Fruit fly (Drosophila melanogaster) whole organism, embryonic: ENCODE measurements around the gene Tyler.

ENCODE experiments used
- Bdp1 ChIP-seq: fragments of 200-800 bp; sonication (Bioruptor generic); optimal IDR thresholded peaks from 3 replicates; lab custom pipeline; 2016; ENCODE audit warnings: missing biosample characterization, missing genetic modification characterization
- Bgb ChIP-seq: fragments of 200-800 bp; sonication (Bioruptor generic); IDR thresholded peaks from 2 replicates; pipeline ENCODE4 v1.3.6; 2022; ENCODE audit warnings: missing biosample characterization, missing genetic modification characterization; ENCODE audit not compliant: partially characterized antibody
- Blimp-1 ChIP-seq: fragments of 200-800 bp; sonication (Bioruptor generic); optimal IDR thresholded peaks from 3 replicates; lab custom pipeline; 2018; ENCODE audit warnings: missing biosample characterization, missing genetic modification characterization, mild to moderate bottlenecking, moderate library complexity, missing genetic modification reagents
- BtbVII ChIP-seq: fragments of 200-800 bp; sonication (Bioruptor generic); optimal IDR thresholded peaks from 3 replicates; lab custom pipeline; 2017; ENCODE audit warnings: missing biosample characterization, mild to moderate bottlenecking, missing genetic modification characterization
- CG1024 ChIP-seq: fragments of 200-800 bp; sonication (Bioruptor generic); IDR thresholded peaks from 2 replicates; pipeline ENCODE4 v1.3.6; 2022; ENCODE audit warnings: missing biosample characterization, missing genetic modification characterization
- CG10431 ChIP-seq: fragments of 200-800 bp; sonication (Bioruptor generic); optimal IDR thresholded peaks from 3 replicates; lab custom pipeline; 2018; ENCODE audit warnings: missing biosample characterization, mild to moderate bottlenecking, missing genetic modification characterization
- CG10462 ChIP-seq: fragments of 200-800 bp; sonication (Bioruptor generic); optimal IDR thresholded peaks from 2 replicates; lab custom pipeline; 2016; ENCODE audit warnings: missing biosample characterization, missing genetic modification characterization
- CG11456 ChIP-seq: fragments of 200-800 bp; sonication (Bioruptor generic); IDR thresholded peaks from 3 replicates; pipeline ENCODE4 v1.3.6; 2022; ENCODE audit warnings: missing biosample characterization, missing genetic modification characterization
- CG11695 ChIP-seq: fragments of 200-800 bp; sonication (Bioruptor generic); IDR thresholded peaks from 3 replicates; pipeline ENCODE4 v1.3.6; 2022; ENCODE audit warnings: missing biosample characterization, missing genetic modification characterization
- CG11696 ChIP-seq: fragments of 200-800 bp; sonication (Bioruptor generic); IDR thresholded peaks from 2 replicates; pipeline ENCODE4 v1.3.6; 2022; ENCODE audit warnings: missing biosample characterization, missing genetic modification characterization
- CG12071 ChIP-seq: fragments of 200-800 bp; sonication (Bioruptor generic); optimal IDR thresholded peaks from 3 replicates; lab custom pipeline; 2018; ENCODE audit warnings: missing biosample characterization, mild to moderate bottlenecking, missing genetic modification characterization
- CG13775 ChIP-seq: fragments of 200-800 bp; sonication (Bioruptor generic); optimal IDR thresholded peaks from 3 replicates; lab custom pipeline; 2017; ENCODE audit warnings: missing biosample characterization, mild to moderate bottlenecking, missing genetic modification characterization
- CG14965 ChIP-seq: fragments of 200-800 bp; sonication (Bioruptor generic); optimal IDR thresholded peaks from 2 replicates; lab custom pipeline; 2016; ENCODE audit warnings: missing biosample characterization, missing genetic modification characterization, borderline replicate concordance
- CG15073 ChIP-seq: fragments of 200-800 bp; sonication (Bioruptor generic); optimal IDR thresholded peaks from 2 replicates; lab custom pipeline; 2016; ENCODE audit warnings: missing biosample characterization, missing genetic modification characterization
- CG15696 ChIP-seq: fragments of 200-800 bp; sonication (Bioruptor generic); optimal IDR thresholded peaks from 2 replicates; lab custom pipeline; 2019; ENCODE audit warnings: missing biosample characterization, mild to moderate bottlenecking, missing genetic modification characterization, moderate library complexity
- CG2199 ChIP-seq: fragments of 200-800 bp; sonication (Bioruptor generic); IDR thresholded peaks from 3 replicates; pipeline ENCODE4 v1.3.6; 2022; ENCODE audit warnings: missing biosample characterization, missing genetic modification characterization
- CG30020 ChIP-seq: fragments of 200-800 bp; optimal IDR thresholded peaks from 2 replicates; lab custom pipeline; 2019; ENCODE audit warnings: missing biosample characterization, mild to moderate bottlenecking, missing genetic modification characterization, moderate library complexity
- CG3281 ChIP-seq: fragments of 200-800 bp; sonication (Bioruptor generic); optimal IDR thresholded peaks from 3 replicates; lab custom pipeline; 2017; ENCODE audit warnings: missing biosample characterization, mild to moderate bottlenecking, missing genetic modification characterization
- CG3995 ChIP-seq: fragments of 200-800 bp; sonication (Bioruptor generic); optimal IDR thresholded peaks from 3 replicates; lab custom pipeline; 2016; ENCODE audit warnings: missing biosample characterization, missing genetic modification characterization
- CG4617 ChIP-seq: fragments of 200-800 bp; sonication (Bioruptor generic); optimal IDR thresholded peaks from 3 replicates; lab custom pipeline; 2016; ENCODE audit warnings: missing biosample characterization, missing genetic modification characterization, borderline replicate concordance
- CG6254 ChIP-seq: fragments of 200-800 bp; sonication (Bioruptor generic); optimal IDR thresholded peaks from 3 replicates; lab custom pipeline; 2017; ENCODE audit warnings: mild to moderate bottlenecking, missing biosample characterization, missing genetic modification reagents, missing genetic modification characterization
- CG8089 ChIP-seq: fragments of 200-800 bp; sonication (Bioruptor generic); optimal IDR thresholded peaks from 3 replicates; lab custom pipeline; 2016; ENCODE audit warnings: missing biosample characterization, missing genetic modification characterization
- CG8290 ChIP-seq, 3 experiments: fragments of 200-800 bp; sonication (Bioruptor generic); optimal IDR thresholded peaks; 2 replicates each; lab custom pipeline; 2016 to 2019; ENCODE audit warnings: missing biosample characterization in 3 of 3, missing genetic modification characterization in 3 of 3, mild to moderate bottlenecking in 2 of 3, moderate library complexity in 1 of 3
- CG8359 ChIP-seq: fragments of 200-800 bp; sonication (Bioruptor generic); optimal IDR thresholded peaks from 2 replicates; lab custom pipeline; 2017; ENCODE audit warnings: missing biosample characterization, mild to moderate bottlenecking, missing genetic modification characterization, borderline replicate concordance
- CG9797 ChIP-seq: fragments of 200-800 bp; sonication (Bioruptor generic); optimal IDR thresholded peaks from 3 replicates; lab custom pipeline; 2018; ENCODE audit warnings: missing biosample characterization, mild to moderate bottlenecking, missing genetic modification characterization
- Chrac-16 ChIP-seq: fragments of 200-800 bp; sonication (Bioruptor generic); optimal IDR thresholded peaks from 3 replicates; lab custom pipeline; 2016; ENCODE audit warnings: missing biosample characterization, missing genetic modification characterization
- CkIIα-i1 ChIP-seq: fragments of 200-800 bp; sonication (Bioruptor generic); IDR thresholded peaks from 2 replicates; pipeline ENCODE4 v1.3.6; 2022; ENCODE audit warnings: missing biosample characterization, missing genetic modification characterization
- Dek ChIP-seq: fragments of 200-800 bp; sonication (Bioruptor generic); optimal IDR thresholded peaks from 3 replicates; lab custom pipeline; 2019; ENCODE audit warnings: missing biosample characterization, mild to moderate bottlenecking, missing genetic modification characterization, moderate library complexity
- Dp ChIP-seq: fragments of 200-800 bp; sonication (Bioruptor generic); optimal IDR thresholded peaks from 2 replicates; lab custom pipeline; 2018; ENCODE audit warnings: missing biosample characterization, mild to moderate bottlenecking, missing genetic modification characterization, moderate library complexity
- E2f1 ChIP-seq: fragments of 200-800 bp; sonication (Bioruptor generic); IDR thresholded peaks from 2 replicates; pipeline ENCODE4 v1.3.6; 2022; ENCODE audit warnings: missing biosample characterization, missing genetic modification characterization
- Ets65A ChIP-seq: fragments of 200-800 bp; sonication (Bioruptor generic); peaks from one replicate; lab custom pipeline; 2016; ENCODE audit warnings: missing biosample characterization, missing genetic modification characterization
- GATAe ChIP-seq: fragments of 200-800 bp; sonication (Bioruptor generic); conservative IDR thresholded peaks from 2 replicates; pipeline ENCODE4 v1.3.6; 2022; ENCODE audit warnings: missing biosample characterization, missing genetic modification characterization
- HLH4C ChIP-seq: fragments of 200-800 bp; sonication (Bioruptor generic); IDR thresholded peaks from 3 replicates; pipeline ENCODE4 v1.3.6; 2022; ENCODE audit warnings: missing biosample characterization, missing genetic modification characterization; ENCODE audit not compliant: partially characterized antibody
- Poxn ChIP-seq: fragments of 200-800 bp; sonication (Bioruptor generic); IDR thresholded peaks from 2 replicates; pipeline ENCODE4 v1.3.6; 2022; ENCODE audit warnings: missing biosample characterization, missing genetic modification characterization
- Sin3A ChIP-seq: fragments of >200 bp; optimal IDR thresholded peaks from 2 replicates; lab custom pipeline; 2018
- Spps ChIP-seq: fragments of 200-800 bp; sonication (Bioruptor generic); optimal IDR thresholded peaks from 2 replicates; lab custom pipeline; 2018; ENCODE audit warnings: missing biosample characterization, mild to moderate bottlenecking, missing genetic modification characterization
- Taf1 ChIP-seq: fragments of 200-800 bp; sonication (Bioruptor generic); IDR thresholded peaks from 2 replicates; pipeline ENCODE4 v1.3.6; 2022; ENCODE audit warnings: missing biosample characterization, missing genetic modification characterization
- ara ChIP-seq: fragments of 200-800 bp; sonication (Bioruptor generic); IDR thresholded peaks from 2 replicates; pipeline ENCODE4 v1.3.6; 2022; ENCODE audit warnings: missing biosample characterization, missing genetic modification characterization
- bcd ChIP-seq: fragments of 200-800 bp; sonication (Bioruptor generic); optimal IDR thresholded peaks from 2 replicates; lab custom pipeline; 2017; ENCODE audit warnings: missing biosample characterization, mild to moderate bottlenecking, missing genetic modification characterization
- crp ChIP-seq, 2 experiments: fragments of 200-800 bp; sonication (Bioruptor generic); optimal IDR thresholded peaks; 2 replicates in 1 of 2; 3 replicates in 1 of 2; lab custom pipeline; 2017; ENCODE audit warnings: missing biosample characterization in 2 of 2, missing genetic modification characterization in 2 of 2, mild to moderate bottlenecking in 1 of 2, moderate library complexity in 1 of 2
- dan ChIP-seq: fragments of 200-800 bp; sonication (Bioruptor generic); IDR thresholded peaks from 2 replicates; pipeline ENCODE4 v1.3.6; 2022; ENCODE audit warnings: missing biosample characterization, missing genetic modification characterization
- esg ChIP-seq: fragments of 200-800 bp; sonication (Bioruptor generic); conservative IDR thresholded peaks from 2 replicates; pipeline ENCODE4 v1.3.6; 2022; ENCODE audit warnings: missing biosample characterization, missing genetic modification characterization
- lov ChIP-seq, 2 experiments: fragments of 200-800 bp in 1 of 2; fragments of >200 bp in 1 of 2; sonication (Bioruptor generic) in 1 of 2; IDR thresholded peaks in 1 of 2; optimal IDR thresholded peaks in 1 of 2; 2 replicates in 1 of 2; 3 replicates in 1 of 2; pipeline versions ENCODE4 v1.3.6 to Lab custom; 2017 to 2022; ENCODE audit warnings: missing biosample characterization in 1 of 2, missing genetic modification characterization in 1 of 2
- mirr ChIP-seq: fragments of 200-800 bp; sonication (Bioruptor generic); optimal IDR thresholded peaks from 3 replicates; lab custom pipeline; 2018; ENCODE audit warnings: missing biosample characterization, mild to moderate bottlenecking, missing genetic modification characterization
- ranshi ChIP-seq: fragments of 200-800 bp; sonication (Bioruptor generic); IDR thresholded peaks from 2 replicates; pipeline ENCODE4 v1.3.6; 2022; ENCODE audit warnings: missing biosample characterization, missing genetic modification characterization
- shn ChIP-seq: fragments of 200-800 bp; sonication (Bioruptor generic); optimal IDR thresholded peaks from 3 replicates; lab custom pipeline; 2016; ENCODE audit warnings: missing biosample characterization, missing genetic modification characterization
- slbo ChIP-seq: fragments of 200-800 bp; sonication (Bioruptor generic); IDR thresholded peaks from 2 replicates; pipeline ENCODE4 v1.3.6; 2022; ENCODE audit warnings: missing biosample characterization, missing genetic modification characterization
- sr ChIP-seq: fragments of 200-800 bp; sonication (Bioruptor generic); IDR thresholded peaks from 3 replicates; pipeline ENCODE4 v1.3.6; 2022; ENCODE audit warnings: missing biosample characterization, missing genetic modification characterization
- yki ChIP-seq: fragments of >200 bp; optimal IDR thresholded peaks from 3 replicates; lab custom pipeline; 2018
- zf30C ChIP-seq: fragments of 200-800 bp; sonication (Bioruptor generic); optimal IDR thresholded peaks from 3 replicates; lab custom pipeline; 2018; ENCODE audit warnings: missing biosample characterization, mild to moderate bottlenecking, missing genetic modification characterization

Gene Tyler

dm6 chrX:19663196-19663858, 52.0 kb downstream of the Tyler start (continued):
- no peak for TF ChIP-seq dan (GFP tag; lab: Robert Waterston, UW)
- TF ChIP-seq CG11696 (GFP tag; lab: Robert Waterston, UW): no peak
- peak; percentile 61 for TF ChIP-seq CG15696 (tag; lab: Kevin White, UChicago)
- TF ChIP-seq Dp (GFP tag; lab: Kevin White, UChicago): no peak
- TF ChIP-seq Sin3A (lab: Kevin White, UChicago): no peak
- peak; percentile 5 for TF ChIP-seq BtbVII (GFP tag; lab: Kevin White, UChicago)
- no peak for TF ChIP-seq CG10462
- no peak for TF ChIP-seq CG8290 (GFP tag; optimal IDR thresholded peaks at IDR 0.05; lab: Kevin White, UChicago)
- TF ChIP-seq CG8290 (tag; optimal IDR thresholded peaks at IDR 0.05; lab: Kevin White, UChicago): no peak
- TF ChIP-seq CG10431 (GFP tag; lab: Kevin White, UChicago): no peak
- no peak for TF ChIP-seq CG3995 (GFP tag; lab: Kevin White, UChicago)
- TF ChIP-seq CG6254 (GFP tag; lab: Kevin White, UChicago): peak; percentile 40
- TF ChIP-seq CG15073 (GFP tag; lab: Kevin White, UChicago): no peak
- no peak for TF ChIP-seq CG14965 (GFP tag; lab: Kevin White, UChicago)
- no peak for TF ChIP-seq mirr (GFP tag; lab: Kevin White, UChicago)
- TF ChIP-seq lov (optimal IDR thresholded peaks at IDR 0.05; lab: Kevin White, UChicago): no peak
- 0 out of 3 replicates have a peak, but pooled peaks have one; percentile 13 for TF ChIP-seq lov (GFP tag; IDR thresholded peaks at IDR 0.05; lab: Robert Waterston, UW)
- TF ChIP-seq E2f1 (GFP tag; lab: Robert Waterston, UW): no peak
- TF ChIP-seq CkIIα-i1 (GFP tag; lab: Robert Waterston, UW): no peak
- peak; percentile 62 for TF ChIP-seq bcd
- no peak for TF ChIP-seq shn
- TF ChIP-seq CG8089 (GFP tag; lab: Kevin White, UChicago): no peak
- no peak; the same call in 1 of the 2 replicates for TF ChIP-seq slbo
- no peak for TF ChIP-seq Taf1 (GFP tag; lab: Robert Waterston, UW)
- TF ChIP-seq CG2199 (GFP tag; lab: Robert Waterston, UW): no peak
- no peak for TF ChIP-seq esg
- no peak for TF ChIP-seq CG8359 (GFP tag; lab: Kevin White, UChicago)
- TF ChIP-seq Dek (tag; lab: Kevin White, UChicago): peak; percentile 32
- peak; percentile 11 for TF ChIP-seq Chrac-16 (GFP tag; lab: Kevin White, UChicago)
- TF ChIP-seq Spps (tag; lab: Kevin White, UChicago): peak; percentile 37
- TF ChIP-seq ara: no peak
- no peak for TF ChIP-seq zf30C
- peak; percentile 67 for TF ChIP-seq CG13775 (GFP tag; lab: Kevin White, UChicago)
- TF ChIP-seq Ets65A (GFP tag; lab: Kevin White, UChicago): peak; percentile 66
- peak; percentile 56 for TF ChIP-seq CG3281 (GFP tag; lab: Kevin White, UChicago)
- TF ChIP-seq HLH4C (GFP tag; lab: Robert Waterston, UW): no peak
- no peak for TF ChIP-seq Poxn
- TF ChIP-seq CG4617 (GFP tag; lab: Kevin White, UChicago): no peak
- no peak for TF ChIP-seq yki (lab: Kevin White, UChicago)
- 0 out of 2 replicates have a peak, but pooled peaks have one; percentile 28 for TF ChIP-seq ranshi
- no peak for TF ChIP-seq CG12071 (GFP tag; lab: Kevin White, UChicago)
- peak; percentile 46; the same call in 2 of the 3 replicates for TF ChIP-seq CG11695 (GFP tag; lab: Robert Waterston, UW)
- no peak for TF ChIP-seq CG30020
- peak in 1 of 2 experiments; percentile 1 for TF ChIP-seq crp (GFP tag; optimal IDR thresholded peaks at IDR 0.05; lab: Kevin White, UChicago)
- TF ChIP-seq sr: no peak
- no peak for TF ChIP-seq GATAe (GFP tag; lab: Robert Waterston, UW)
- TF ChIP-seq CG1024 (GFP tag; lab: Robert Waterston, UW): no peak
- no peak for TF ChIP-seq CG11456 (GFP tag; lab: Robert Waterston, UW)
- TF ChIP-seq CG9797 (GFP tag; lab: Kevin White, UChicago): no peak
- TF ChIP-seq Bdp1: no peak
- TF ChIP-seq Bgb (GFP tag; lab: Robert Waterston, UW): no peak
- TF ChIP-seq Blimp-1: no peak
